Fruit fly (Drosophila melanogaster) whole organism, wandering third instar larva: ENCODE data around the gene Rbp1-like.

Experiments
- CG32264 ChIP-seq: fragments of 200-800 bp; sonication (Bioruptor generic); optimal IDR thresholded peaks from 2 replicates; lab custom pipeline; 2016; ENCODE audit warnings: missing biosample characterization, missing genetic modification characterization
- Dfd ChIP-seq: fragments of >200 bp; optimal IDR thresholded peaks from 2 replicates; lab custom pipeline; 2017; ENCODE audit warnings: missing biosample characterization, missing genetic modification characterization
- Hr83 ChIP-seq: fragments of 200-300 bp; sonication (Bioruptor generic); optimal IDR thresholded peaks from 2 replicates; lab custom pipeline; 2016; ENCODE audit warnings: missing biosample characterization, mild to moderate bottlenecking, missing genetic modification characterization, moderate library complexity; ENCODE audit not compliant: poor library complexity, severe bottlenecking
- Jra ChIP-seq: sonication (Bioruptor generic); optimal IDR thresholded peaks from 2 replicates; lab custom pipeline; 2016; ENCODE audit warnings: missing biosample characterization, missing genetic modification characterization
- Myc ChIP-seq: fragments of >200 bp; optimal IDR thresholded peaks from 2 replicates; lab custom pipeline; 2017
- br ChIP-seq: fragments of 200-800 bp; sonication (Bioruptor generic); optimal IDR thresholded peaks from 2 replicates; lab custom pipeline; 2016; ENCODE audit warnings: missing biosample characterization, missing genetic modification characterization
- dl ChIP-seq, 2 experiments: fragments of 175-275, 200-275 bp in 1 of 2; fragments of 200-275 bp in 1 of 2; sonication (Bioruptor generic); optimal IDR thresholded peaks; lab custom pipeline; 2018; ENCODE audit warnings: mild to moderate bottlenecking in 2 of 2, missing biosample characterization in 2 of 2, missing genetic modification characterization in 2 of 2, moderate library complexity in 2 of 2; ENCODE audit not compliant: partially characterized antibody in 2 of 2, insufficient read depth in 1 of 2
- dmrt93B ChIP-seq: fragments of 200-800 bp; sonication (Bioruptor generic); optimal IDR thresholded peaks from 2 replicates; lab custom pipeline; 2018; ENCODE audit warnings: missing biosample characterization, mild to moderate bottlenecking, missing genetic modification characterization
- fru ChIP-seq: fragments of 200-800 bp; sonication (Bioruptor generic); optimal IDR thresholded peaks from 3 replicates; lab custom pipeline; 2016; ENCODE audit warnings: missing biosample characterization, mild to moderate bottlenecking, missing genetic modification characterization
- jim ChIP-seq: fragments of 175-275, 200-325 bp; sonication (Bioruptor generic); optimal IDR thresholded peaks from 2 replicates; lab custom pipeline; 2016; ENCODE audit warnings: missing biosample characterization, mild to moderate bottlenecking, missing genetic modification characterization
- pan ChIP-seq: fragments of >200 bp; optimal IDR thresholded peaks from 2 replicates; lab custom pipeline; 2017
- psq ChIP-seq: fragments of 200-800 bp; sonication (Bioruptor generic); optimal IDR thresholded peaks from 3 replicates; lab custom pipeline; 2017; ENCODE audit warnings: missing biosample characterization, mild to moderate bottlenecking, missing genetic modification characterization, moderate library complexity
- tai ChIP-seq: sonication (Bioruptor generic); optimal IDR thresholded peaks from 2 replicates; lab custom pipeline; 2016; ENCODE audit warnings: missing biosample characterization, missing genetic modification characterization
- usp ChIP-seq: fragments of >200 bp; optimal IDR thresholded peaks from 2 replicates; lab custom pipeline; 2017; ENCODE audit warnings: missing biosample characterization, missing genetic modification characterization

DNA sequence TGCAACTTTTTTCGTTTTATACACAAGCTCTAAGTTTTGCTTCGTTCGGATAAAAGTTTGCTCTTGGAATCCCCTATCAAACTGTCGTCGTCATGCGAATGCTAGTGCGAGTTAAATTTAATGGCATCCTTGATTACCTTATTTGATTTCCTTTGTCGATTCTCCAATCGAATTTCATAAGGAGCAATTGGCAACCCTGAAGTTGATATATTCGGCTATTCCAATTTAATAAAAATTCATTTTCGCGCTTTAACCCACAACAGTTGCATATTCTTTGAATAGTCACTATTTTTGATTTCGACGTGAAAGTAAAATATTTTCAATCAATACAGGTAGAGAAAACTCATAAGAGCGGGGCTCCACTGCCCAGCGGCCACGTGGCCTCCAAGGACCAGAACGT, 18.1 kb upstream of the Rbp1-like start, which contains the start of gene CG12725:
- TF ChIP-seq Myc (no peak), jim (GFP tag; lab: Kevin White, UChicago) (no peak), Dfd (GFP tag; lab: Kevin White, UChicago) (no peak), usp (GFP tag; lab: Kevin White, UChicago) (no peak), fru (GFP tag; lab: Kevin White, UChicago) (no peak), dmrt93B (GFP tag; lab: Kevin White, UChicago) (no peak), CG32264 (GFP tag; lab: Kevin White, UChicago) (no peak), Hr83 (GFP tag; lab: Kevin White, UChicago) (no peak), Jra (GFP tag; lab: Kevin White, UChicago) (no peak), psq (GFP tag; lab: Kevin White, UChicago) (no peak), br (GFP tag; lab: Kevin White, UChicago) (no peak), dl (GFP tag; optimal IDR thresholded peaks at IDR 0.05; lab: Kevin White, UChicago; ENCODE audit: insufficient read depth in 1 of 2, partially characterized antibody in 2 of 2) (no peak), tai (no peak), pan (no peak)
